Worm (Caenorhabditis elegans) whole organism, early embryonic: Measurements from ENCODE around the gene W08A12.3.

Experiments
- B0310.2 ChIP-seq: sonication (generic microtip); optimal IDR thresholded peaks from 2 replicates; lab custom pipeline; 2016; ENCODE audit warnings: mild to moderate bottlenecking, missing genetic modification characterization, missing compliant biosample characterization
- F13C5.2 ChIP-seq: sonication (generic microtip); optimal IDR thresholded peaks from 2 replicates; lab custom pipeline; 2017; ENCODE audit warnings: mild to moderate bottlenecking, missing genetic modification characterization, inconsistent platforms, missing compliant biosample characterization
- aly-1 ChIP-seq: sonication (generic microtip); optimal IDR thresholded peaks from 2 replicates; lab custom pipeline; 2016; ENCODE audit warnings: missing genetic modification characterization, missing compliant biosample characterization
- ama-1 ChIP-seq: fragments of 150-350 bp; optimal IDR thresholded peaks from 2 replicates; lab custom pipeline; 2014
- ceh-13 ChIP-seq: fragments of 200-800 bp; sonication (Bioruptor generic); optimal IDR thresholded peaks from 2 replicates; lab custom pipeline; 2018; ENCODE audit warnings: mild to moderate bottlenecking, missing genetic modification characterization, missing compliant biosample characterization
- ceh-36 ChIP-seq: sonication (generic microtip); optimal IDR thresholded peaks from 2 replicates; lab custom pipeline; 2016; ENCODE audit warnings: missing genetic modification characterization, inconsistent platforms, missing compliant biosample characterization
- ets-7 ChIP-seq: sonication (generic microtip); optimal IDR thresholded peaks from 2 replicates; lab custom pipeline; 2016; ENCODE audit warnings: missing genotype, missing genetic modification characterization, missing compliant biosample characterization
- flt-1 ChIP-seq: fragments of 200-800 bp; sonication (Bioruptor generic); IDR thresholded peaks from 2 replicates; pipeline ENCODE4 v1.3.6; 2022; ENCODE audit warnings: missing genetic modification characterization, missing compliant biosample characterization
- hmbx-1 ChIP-seq: sonication (generic microtip); optimal IDR thresholded peaks from 2 replicates; lab custom pipeline; 2016; ENCODE audit warnings: mild to moderate bottlenecking, missing genetic modification characterization, missing compliant biosample characterization
- hmg-4 ChIP-seq: fragments of 200-800 bp; sonication (Bioruptor generic); optimal IDR thresholded peaks from 2 replicates; lab custom pipeline; 2018; ENCODE audit warnings: mild to moderate bottlenecking, missing genetic modification characterization, missing compliant biosample characterization
- hnd-1 ChIP-seq: sonication (generic microtip); optimal IDR thresholded peaks from 2 replicates; lab custom pipeline; 2016; ENCODE audit warnings: missing genetic modification characterization, missing compliant biosample characterization
- pes-1 ChIP-seq: fragments of 200-800 bp; sonication (Bioruptor generic); IDR thresholded peaks from 2 replicates; pipeline ENCODE4 v1.3.6; 2022; ENCODE audit warnings: missing genetic modification reagents, missing genetic modification characterization, missing compliant biosample characterization
- scrt-1 ChIP-seq: fragments of 200-800 bp; sonication (Bioruptor generic); IDR thresholded peaks from 2 replicates; pipeline ENCODE4 v1.3.6; 2022; ENCODE audit warnings: missing genetic modification characterization, missing compliant biosample characterization
- sea-1 ChIP-seq: fragments of 200-800 bp; sonication (Bioruptor generic); conservative IDR thresholded peaks from 2 replicates; pipeline ENCODE4 v1.3.6; 2022; ENCODE audit warnings: missing genetic modification characterization, missing compliant biosample characterization
- tbx-11 ChIP-seq: fragments of 200-800 bp; sonication (Bioruptor generic); IDR thresholded peaks from 2 replicates; pipeline ENCODE4 v1.3.6; 2022; ENCODE audit warnings: missing genetic modification characterization, missing compliant biosample characterization
- tbx-37 ChIP-seq: fragments of 200-800 bp; sonication (Bioruptor generic); conservative IDR thresholded peaks from 2 replicates; pipeline ENCODE4 v1.3.6; 2022; ENCODE audit warnings: missing genetic modification reagents, missing genetic modification characterization, missing compliant biosample characterization
- tra-4 ChIP-seq: sonication (generic microtip); optimal IDR thresholded peaks from 2 replicates; lab custom pipeline; 2017; ENCODE audit warnings: missing genetic modification characterization, missing compliant biosample characterization

W08A12.3 gene

ce11 chrV:3712955-3713354 is 30.3 kb downstream of the W08A12.3 start:
- TF ChIP-seq flt-1 (GFP tag; lab: Robert Waterston, UW), result no peak
- peak; percentile 14 for TF ChIP-seq ceh-36 (tag; lab: Kevin White, UChicago)
- TF ChIP-seq tra-4 (tag; lab: Kevin White, UChicago), result no peak
- no peak for TF ChIP-seq hmbx-1
- no peak for TF ChIP-seq hnd-1 (tag; lab: Kevin White, UChicago)
- TF ChIP-seq ets-7, result no peak
- no peak for TF ChIP-seq scrt-1 (GFP tag; lab: Robert Waterston, UW)

- TF ChIP-seq pes-1 (GFP tag; lab: Robert Waterston, UW), result no peak
- no peak for TF ChIP-seq sea-1 (GFP tag; lab: Robert Waterston, UW)
Observed at ce11 chrV:3714750-3715149, 32.1 kb downstream of the W08A12.3 start.

DNA sequence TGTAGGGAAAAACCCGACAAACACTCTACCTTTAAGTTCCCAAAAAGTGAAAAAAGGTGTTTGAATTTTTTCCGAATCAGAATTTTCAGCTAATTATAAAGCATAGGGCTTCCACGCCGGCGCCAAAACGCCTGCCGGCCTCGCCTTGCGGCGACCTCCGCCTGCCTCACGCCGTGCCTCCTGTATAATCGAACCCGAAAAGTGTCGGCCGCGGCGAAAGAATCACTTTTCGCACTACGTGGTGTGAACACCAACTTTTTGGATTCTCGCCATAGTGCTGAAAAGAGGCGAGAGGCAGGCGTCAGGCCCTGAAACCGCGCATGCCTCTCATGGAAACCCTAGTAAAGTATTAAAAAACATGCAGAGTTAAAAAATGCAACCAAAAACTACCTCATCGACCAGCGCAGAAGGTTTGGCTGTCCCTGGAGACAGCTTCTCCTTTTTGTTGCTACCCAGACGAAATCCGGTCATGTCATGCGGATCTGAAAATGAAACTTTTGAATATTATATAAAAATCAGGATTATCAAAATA is 32.9 kb downstream of the W08A12.3 start, which contains the start of gene nrsn-1:
Gene nrsn-1 (minus strand): TSS at position 482 of the 532 bp plus-strand sequence.
- no peak for TF ChIP-seq ets-7
- no peak for TF ChIP-seq hmbx-1
- TF ChIP-seq pes-1 (GFP tag; lab: Robert Waterston, UW), result no peak

DNA sequence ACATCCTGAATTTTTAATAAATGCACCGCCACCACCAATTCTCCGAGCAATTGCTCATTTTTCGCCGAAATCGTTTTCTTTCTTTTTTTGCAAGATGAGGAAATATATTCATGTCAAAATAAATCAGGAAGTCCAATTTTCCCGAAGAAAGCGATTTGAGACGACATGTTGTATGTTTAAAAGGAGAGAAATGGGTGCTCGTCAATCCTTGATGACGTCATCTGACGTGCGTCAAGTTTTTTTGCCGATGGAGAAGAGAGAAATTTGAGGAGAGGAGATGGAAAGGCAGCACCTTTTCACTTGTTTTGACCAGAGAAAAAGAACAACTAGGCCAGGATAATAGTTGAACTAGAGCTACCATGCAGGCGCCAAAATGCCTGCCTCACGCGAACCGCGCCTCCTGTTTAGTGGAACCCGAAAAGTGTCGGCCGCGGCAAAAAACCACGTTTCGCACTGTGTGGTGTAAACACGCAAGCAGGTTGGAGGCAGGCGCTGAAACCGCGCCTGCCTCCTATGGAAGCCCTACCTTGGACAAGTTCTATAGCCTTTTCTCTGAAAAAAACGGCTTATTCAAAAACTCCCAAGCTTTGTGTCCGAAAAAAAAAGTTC is 33.7 kb downstream of the W08A12.3 start:
- TF ChIP-seq sea-1 (GFP tag; lab: Robert Waterston, UW) (no peak), aly-1 (tag; lab: Kevin White, UChicago) (no peak)

DNA sequence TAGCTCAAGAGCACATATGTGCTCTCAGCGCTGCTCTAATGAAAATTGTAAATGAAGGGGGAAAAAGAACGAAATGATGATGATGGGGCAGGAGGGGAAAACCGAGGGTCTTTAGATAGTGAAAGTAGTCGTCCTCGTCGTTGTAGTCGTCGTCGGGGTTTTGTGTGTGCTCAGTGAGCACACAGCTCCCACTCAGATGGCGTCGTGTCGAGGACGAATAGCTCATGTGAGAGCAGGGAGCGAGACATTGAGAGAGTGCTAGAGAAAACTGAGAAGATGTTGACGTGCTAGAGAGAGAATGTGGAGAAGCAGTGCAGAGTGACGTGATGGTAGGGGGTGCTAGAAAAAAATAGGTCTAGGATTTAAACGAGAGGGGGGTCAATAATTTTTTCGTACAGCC is 35.1 kb downstream of the W08A12.3 start:
- TF ChIP-seq tra-4 (tag; lab: Kevin White, UChicago), result no peak
- TF ChIP-seq flt-1 (GFP tag; lab: Robert Waterston, UW), result no peak
- TF ChIP-seq hmg-4 (GFP tag; lab: Kevin White, UChicago), result no peak
- TF ChIP-seq tbx-11 (GFP tag; lab: Robert Waterston, UW), result no peak
- TF ChIP-seq tbx-37 (GFP tag; lab: Robert Waterston, UW), result no peak
- TF ChIP-seq sea-1 (GFP tag; lab: Robert Waterston, UW), result no peak

DNA sequence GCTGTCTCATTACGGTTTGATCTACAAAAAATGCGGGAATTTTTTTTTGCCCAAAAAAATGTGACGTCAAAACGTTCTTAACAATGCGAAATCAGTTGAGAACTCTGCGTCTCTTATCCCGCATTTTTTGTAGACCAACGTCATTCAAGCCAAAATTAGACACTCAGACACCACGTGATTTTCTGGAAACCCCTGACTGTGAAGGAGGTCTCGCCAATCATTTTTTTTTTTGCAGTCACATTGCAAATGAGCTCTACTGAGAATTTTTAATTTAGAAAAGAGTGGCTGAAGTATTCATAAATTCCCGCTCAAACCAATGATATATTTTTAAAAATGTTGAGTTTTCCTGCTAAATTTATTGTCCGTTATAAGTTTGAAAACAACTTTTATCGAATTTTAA is 35.9 kb downstream of the W08A12.3 start:
- no peak for TF ChIP-seq ets-7
- no peak for TF ChIP-seq hnd-1 (tag; lab: Kevin White, UChicago)
- no peak for TF ChIP-seq pes-1 (GFP tag; lab: Robert Waterston, UW)
- no peak for TF ChIP-seq tbx-11 (GFP tag; lab: Robert Waterston, UW)
- TF ChIP-seq F13C5.2 (tag; lab: Kevin White, UChicago), result no peak
- no peak for TF ChIP-seq aly-1 (tag; lab: Kevin White, UChicago)
- TF ChIP-seq flt-1 (GFP tag; lab: Robert Waterston, UW), result no peak
- no peak for TF ChIP-seq B0310.2
- TF ChIP-seq hmbx-1, result no peak
- no peak for TF ChIP-seq sea-1 (GFP tag; lab: Robert Waterston, UW)
- TF ChIP-seq ama-1 (lab: Kevin White, UChicago), result no peak
- no peak for TF ChIP-seq tbx-37 (GFP tag; lab: Robert Waterston, UW)
- TF ChIP-seq scrt-1 (GFP tag; lab: Robert Waterston, UW), result no peak
- TF ChIP-seq ceh-36 (tag; lab: Kevin White, UChicago), result no peak
- TF ChIP-seq ceh-13 (GFP tag; lab: Kevin White, UChicago), result no peak
- no peak for TF ChIP-seq tra-4 (tag; lab: Kevin White, UChicago)
- no peak for TF ChIP-seq hmg-4 (GFP tag; lab: Kevin White, UChicago)

DNA sequence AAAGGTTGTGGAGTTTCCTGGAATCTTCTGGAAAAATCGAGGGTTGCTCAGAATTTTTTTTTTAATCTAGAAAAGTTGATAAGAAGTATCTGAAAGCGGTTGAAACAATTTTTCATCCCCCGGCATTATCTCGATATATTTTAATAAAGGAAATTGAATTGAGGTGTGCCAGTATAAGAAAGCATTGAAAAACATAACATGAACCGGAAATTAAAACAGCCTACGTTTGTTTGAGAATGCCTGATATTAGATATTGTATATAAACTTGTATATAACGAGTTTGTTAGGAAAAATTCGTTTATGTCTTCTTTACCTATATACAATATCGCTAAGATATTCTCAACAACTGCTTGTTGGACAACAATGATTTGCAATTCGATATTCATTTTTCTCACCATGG is 42.1 kb downstream of the W08A12.3 start, which contains the start of gene str-30:
Gene str-30 (plus strand): TSS at position 301 of the 400 bp plus-strand sequence.
- TF ChIP-seq hmg-4 (GFP tag; lab: Kevin White, UChicago), result no peak
- no peak for TF ChIP-seq B0310.2
- TF ChIP-seq pes-1 (GFP tag; lab: Robert Waterston, UW), result no peak
- no peak for TF ChIP-seq flt-1 (GFP tag; lab: Robert Waterston, UW)
- TF ChIP-seq hnd-1 (tag; lab: Kevin White, UChicago), result no peak
- TF ChIP-seq ets-7, result no peak
- TF ChIP-seq sea-1 (GFP tag; lab: Robert Waterston, UW), result no peak
- no peak for TF ChIP-seq ceh-13 (GFP tag; lab: Kevin White, UChicago)
- no peak for TF ChIP-seq ama-1 (lab: Kevin White, UChicago)
- TF ChIP-seq tbx-37 (GFP tag; lab: Robert Waterston, UW), result no peak
